Fruit fly (Drosophila melanogaster) whole organism, embryonic: ENCODE measurements around the gene RpS30.

Source experiments
- ATbp ChIP-seq: fragments of 200-800 bp; sonication (Bioruptor generic); optimal IDR thresholded peaks from 2 replicates; lab custom pipeline; 2017; ENCODE audit warnings: missing biosample characterization, mild to moderate bottlenecking, missing genetic modification characterization, missing genetic modification reagents
- Atf6 ChIP-seq: fragments of 200-800 bp; sonication (Bioruptor generic); IDR thresholded peaks from 2 replicates; pipeline ENCODE4 v1.3.6; 2022; ENCODE audit warnings: missing biosample characterization, missing genetic modification characterization
- CG10462 ChIP-seq: fragments of 200-800 bp; sonication (Bioruptor generic); optimal IDR thresholded peaks from 2 replicates; lab custom pipeline; 2016; ENCODE audit warnings: missing biosample characterization, missing genetic modification characterization
- CG10565 ChIP-seq: fragments of 200-800 bp; sonication (Bioruptor generic); optimal IDR thresholded peaks from 3 replicates; lab custom pipeline; 2016; ENCODE audit warnings: missing biosample characterization, mild to moderate bottlenecking, missing genetic modification characterization
- CG10959 ChIP-seq: fragments of 200-800 bp; sonication (Bioruptor generic); IDR thresholded peaks from 2 replicates; pipeline ENCODE4 v1.3.6; 2022; ENCODE audit warnings: missing biosample characterization, missing genetic modification characterization
- CG11398 ChIP-seq: fragments of 200-800 bp; sonication (Bioruptor generic); optimal IDR thresholded peaks from 2 replicates; lab custom pipeline; 2016; ENCODE audit warnings: missing biosample characterization, missing genetic modification characterization
- CG11695 ChIP-seq: fragments of 200-800 bp; sonication (Bioruptor generic); IDR thresholded peaks from 3 replicates; pipeline ENCODE4 v1.3.6; 2022; ENCODE audit warnings: missing biosample characterization, missing genetic modification characterization
- CG13123 ChIP-seq: fragments of 200-800 bp; sonication (Bioruptor generic); optimal IDR thresholded peaks from 2 replicates; lab custom pipeline; 2016; ENCODE audit warnings: missing biosample characterization, missing genetic modification characterization
- CG13424 ChIP-seq: fragments of 200-800 bp; sonication (Bioruptor generic); optimal IDR thresholded peaks from 2 replicates; lab custom pipeline; 2019; ENCODE audit warnings: missing biosample characterization, mild to moderate bottlenecking, missing genetic modification characterization, moderate library complexity
- CG13894 ChIP-seq: fragments of 200-800 bp; sonication (Bioruptor generic); optimal IDR thresholded peaks from 3 replicates; lab custom pipeline; 2018; ENCODE audit warnings: missing biosample characterization, mild to moderate bottlenecking, missing genetic modification characterization, moderate library complexity
- CG17802 ChIP-seq: fragments of 200-800 bp; sonication (Bioruptor generic); optimal IDR thresholded peaks from 2 replicates; lab custom pipeline; 2018; ENCODE audit warnings: missing biosample characterization, mild to moderate bottlenecking, missing genetic modification characterization, moderate library complexity
- CG2199 ChIP-seq: fragments of 200-800 bp; sonication (Bioruptor generic); IDR thresholded peaks from 3 replicates; pipeline ENCODE4 v1.3.6; 2022; ENCODE audit warnings: missing biosample characterization, missing genetic modification characterization
- CG3065 ChIP-seq: fragments of 200-800 bp; sonication (Bioruptor generic); optimal IDR thresholded peaks from 2 replicates; lab custom pipeline; 2016; ENCODE audit warnings: missing biosample characterization, missing genetic modification characterization
- CG31365 ChIP-seq: fragments of 200-800 bp; sonication (Bioruptor generic); optimal IDR thresholded peaks from 2 replicates; lab custom pipeline; 2018; ENCODE audit warnings: missing biosample characterization, mild to moderate bottlenecking, missing genetic modification characterization
- CG3163 ChIP-seq: fragments of 200-800 bp; sonication (Bioruptor generic); optimal IDR thresholded peaks from 3 replicates; lab custom pipeline; 2016; ENCODE audit warnings: missing biosample characterization, missing genetic modification characterization
- CG4404 ChIP-seq: fragments of 200-800 bp; sonication (Bioruptor generic); IDR thresholded peaks from 2 replicates; pipeline ENCODE4 v1.3.6; 2022; ENCODE audit warnings: missing biosample characterization, missing genetic modification characterization
- CG5245 ChIP-seq: fragments of 200-800 bp; sonication (Bioruptor generic); optimal IDR thresholded peaks from 3 replicates; lab custom pipeline; 2016; ENCODE audit warnings: missing biosample characterization, missing genetic modification characterization
- CG6791 ChIP-seq: fragments of 200-800 bp; sonication (Bioruptor generic); IDR thresholded peaks from 3 replicates; pipeline ENCODE4 v1.3.6; 2022; ENCODE audit warnings: missing biosample characterization, missing genetic modification characterization; ENCODE audit not compliant: partially characterized antibody
- CG8281 ChIP-seq: fragments of 200-800 bp; sonication (Bioruptor generic); optimal IDR thresholded peaks from 2 replicates; lab custom pipeline; 2018; ENCODE audit warnings: missing biosample characterization, mild to moderate bottlenecking, missing genetic modification characterization, moderate library complexity
- CG9797 ChIP-seq: fragments of 200-800 bp; sonication (Bioruptor generic); optimal IDR thresholded peaks from 3 replicates; lab custom pipeline; 2018; ENCODE audit warnings: missing biosample characterization, mild to moderate bottlenecking, missing genetic modification characterization
- Dbx ChIP-seq: fragments of 200-800 bp; sonication (Bioruptor generic); IDR thresholded peaks from 3 replicates; pipeline ENCODE4 v1.3.6; 2022; ENCODE audit warnings: missing biosample characterization, missing genetic modification characterization
- Drgx ChIP-seq: fragments of 200-800 bp; sonication (Bioruptor generic); IDR thresholded peaks from 2 replicates; pipeline ENCODE4 v1.3.6; 2022; ENCODE audit warnings: missing biosample characterization, missing genetic modification characterization
- Fer2 ChIP-seq: fragments of 200-800 bp; sonication (Bioruptor generic); optimal IDR thresholded peaks from 2 replicates; lab custom pipeline; 2018; ENCODE audit warnings: missing biosample characterization, mild to moderate bottlenecking, missing genetic modification characterization, moderate library complexity
- Gug ChIP-seq: fragments of 200-800 bp; sonication (Bioruptor generic); IDR thresholded peaks from 4 replicates; pipeline ENCODE4 v1.3.6; 2022; ENCODE audit warnings: missing biosample characterization, missing genetic modification characterization
- HLH3B ChIP-seq: fragments of 200-800 bp; sonication (Bioruptor generic); IDR thresholded peaks from 2 replicates; pipeline ENCODE4 v1.3.6; 2022; ENCODE audit warnings: missing biosample characterization, missing genetic modification characterization
- HLH4C ChIP-seq: fragments of 200-800 bp; sonication (Bioruptor generic); IDR thresholded peaks from 3 replicates; pipeline ENCODE4 v1.3.6; 2022; ENCODE audit warnings: missing biosample characterization, missing genetic modification characterization; ENCODE audit not compliant: partially characterized antibody
- Hey ChIP-seq: fragments of 200-800 bp; sonication (Bioruptor generic); optimal IDR thresholded peaks from 3 replicates; lab custom pipeline; 2018; ENCODE audit warnings: missing biosample characterization, mild to moderate bottlenecking, missing genetic modification characterization
- Myb ChIP-seq: fragments of 200-800 bp; sonication (Bioruptor generic); optimal IDR thresholded peaks from 2 replicates; lab custom pipeline; 2016; ENCODE audit warnings: missing biosample characterization, missing genetic modification characterization
- Optix ChIP-seq: fragments of 200-800 bp; sonication (Bioruptor generic); IDR thresholded peaks from 3 replicates; pipeline ENCODE4 v1.3.6; 2022; ENCODE audit warnings: missing biosample characterization, missing genetic modification characterization
- Tbp ChIP-seq: fragments of >200 bp; optimal IDR thresholded peaks from 2 replicates; lab custom pipeline; 2018; ENCODE audit warnings: missing biosample characterization, missing genetic modification characterization
- abd-A ChIP-seq: fragments of 200-800 bp; sonication (Bioruptor generic); optimal IDR thresholded peaks from 3 replicates; lab custom pipeline; 2019; ENCODE audit warnings: missing biosample characterization, mild to moderate bottlenecking, missing genetic modification characterization, moderate library complexity
- al ChIP-seq: fragments of 200-800 bp; sonication (Bioruptor generic); IDR thresholded peaks from 2 replicates; pipeline ENCODE4 v1.3.6; 2022; ENCODE audit warnings: missing biosample characterization, missing genetic modification characterization
- cas ChIP-seq: fragments of 200-800 bp; sonication (Bioruptor generic); IDR thresholded peaks from 2 replicates; pipeline ENCODE4 v1.3.6; 2022; ENCODE audit warnings: missing biosample characterization, missing genetic modification characterization
- ci ChIP-seq: fragments of 200-800 bp; sonication (Bioruptor generic); IDR thresholded peaks from 3 replicates; pipeline ENCODE4 v1.3.6; 2022; ENCODE audit warnings: missing biosample characterization, missing genetic modification characterization
- corto ChIP-seq: fragments of 200-800 bp; sonication (Bioruptor generic); optimal IDR thresholded peaks from 2 replicates; lab custom pipeline; 2016; ENCODE audit warnings: missing biosample characterization, mild to moderate bottlenecking, missing genetic modification characterization, moderate library complexity
- esg ChIP-seq: fragments of 200-800 bp; sonication (Bioruptor generic); conservative IDR thresholded peaks from 2 replicates; pipeline ENCODE4 v1.3.6; 2022; ENCODE audit warnings: missing biosample characterization, missing genetic modification characterization
- fu2 ChIP-seq: fragments of 200-800 bp; sonication (Bioruptor generic); optimal IDR thresholded peaks from 2 replicates; lab custom pipeline; 2016; ENCODE audit warnings: missing biosample characterization, missing genetic modification characterization
- hb ChIP-seq: fragments of 200-800 bp; sonication (Bioruptor generic); IDR thresholded peaks from 3 replicates; pipeline ENCODE4 v1.3.6; 2022; ENCODE audit warnings: missing biosample characterization, missing genetic modification characterization; ENCODE audit not compliant: partially characterized antibody
- ken ChIP-seq: fragments of 200-800 bp; sonication (Bioruptor generic); IDR thresholded peaks from 3 replicates; pipeline ENCODE4 v1.3.6; 2022; ENCODE audit warnings: missing biosample characterization, missing genetic modification characterization
- klu ChIP-seq: fragments of 200-800 bp; sonication (Bioruptor generic); IDR thresholded peaks from 2 replicates; pipeline ENCODE4 v1.3.6; 2022; ENCODE audit warnings: missing biosample characterization, missing genetic modification characterization
- luna ChIP-seq: fragments of 200-800 bp; sonication (Bioruptor generic); optimal IDR thresholded peaks from 2 replicates; lab custom pipeline; 2016; ENCODE audit warnings: missing biosample characterization, missing genetic modification characterization
- maf-S ChIP-seq: fragments of 200-800 bp; sonication (Bioruptor generic); optimal IDR thresholded peaks from 2 replicates; lab custom pipeline; 2016; ENCODE audit warnings: missing biosample characterization, missing genetic modification characterization
- nmo ChIP-seq: fragments of 200-800 bp; sonication (Bioruptor generic); optimal IDR thresholded peaks from 2 replicates; lab custom pipeline; 2018; ENCODE audit warnings: missing biosample characterization, mild to moderate bottlenecking, missing genetic modification characterization, moderate library complexity
- org-1 ChIP-seq: fragments of 200-800 bp; sonication (Bioruptor generic); optimal IDR thresholded peaks from 2 replicates; lab custom pipeline; 2017; ENCODE audit warnings: missing biosample characterization, missing genetic modification characterization
- peb ChIP-seq: fragments of 200-800 bp; sonication (Bioruptor generic); IDR thresholded peaks from 2 replicates; pipeline ENCODE4 v1.3.6; 2022; ENCODE audit warnings: missing biosample characterization, missing genetic modification characterization
- repo ChIP-seq: fragments of 200-800 bp; sonication (Bioruptor generic); optimal IDR thresholded peaks from 2 replicates; lab custom pipeline; 2016; ENCODE audit warnings: missing biosample characterization, missing genetic modification characterization
- rib ChIP-seq: fragments of 200-800 bp; sonication (Bioruptor generic); IDR thresholded peaks from 2 replicates; pipeline ENCODE4 v1.3.6; 2022; ENCODE audit warnings: missing biosample characterization, missing genetic modification characterization
- row ChIP-seq: fragments of 200-800 bp; sonication (Bioruptor generic); IDR thresholded peaks from 3 replicates; pipeline ENCODE4 v1.3.6; 2022; ENCODE audit warnings: missing biosample characterization, missing genetic modification characterization
- scrt ChIP-seq: fragments of 200-800 bp; sonication (Bioruptor generic); optimal IDR thresholded peaks from 2 replicates; lab custom pipeline; 2018; ENCODE audit warnings: missing biosample characterization, mild to moderate bottlenecking, missing genetic modification characterization, moderate library complexity
- tin ChIP-seq: fragments of 200-800 bp; sonication (Bioruptor generic); optimal IDR thresholded peaks from 3 replicates; lab custom pipeline; 2016; ENCODE audit warnings: missing biosample characterization, missing genetic modification characterization
- trem ChIP-seq: fragments of 200-800 bp; optimal IDR thresholded peaks from 3 replicates; lab custom pipeline; 2019; ENCODE audit warnings: missing biosample characterization, mild to moderate bottlenecking, missing genetic modification characterization, moderate library complexity

The RpS30 gene

DNA sequence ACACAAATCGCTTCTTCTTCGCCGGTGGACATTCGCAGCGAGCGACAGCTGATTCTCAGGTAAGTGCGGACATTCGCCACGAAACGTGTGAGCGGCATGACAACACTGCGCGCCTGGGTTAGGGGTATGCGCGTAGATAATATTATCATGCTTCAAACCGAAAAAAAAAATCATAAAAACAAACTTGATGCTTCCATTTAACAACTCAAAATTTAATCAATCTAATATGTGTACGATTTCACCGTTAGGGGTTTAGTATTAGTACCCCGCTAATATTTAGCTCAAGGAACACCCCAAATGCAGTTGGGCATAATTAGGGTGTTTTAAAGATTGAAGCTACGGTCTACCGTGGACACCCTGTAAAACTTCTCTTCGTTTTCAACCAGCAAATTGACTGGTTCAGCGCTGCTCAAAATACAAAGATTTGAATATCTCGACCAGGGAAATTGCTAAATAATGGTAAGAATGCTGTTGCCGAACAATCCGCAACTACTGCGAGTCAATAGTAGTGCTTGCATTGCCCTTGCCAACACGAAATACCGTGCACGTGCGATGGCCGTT is 28.4 kb upstream of the RpS30 start, which contains the start of the genes CG17271 and RpS20 (continued):
- TF ChIP-seq cas, result peak; percentile 65; the same call in 1 of the 2 replicates
- TF ChIP-seq CG6791 (GFP tag; lab: Robert Waterston, UW), result no peak
- peak; percentile 22 for TF ChIP-seq Tbp
- peak; percentile 83 for TF ChIP-seq Myb (GFP tag; lab: Kevin White, UChicago)
- TF ChIP-seq peb (GFP tag; lab: Robert Waterston, UW), result peak; percentile 78
- TF ChIP-seq row (GFP tag; lab: Robert Waterston, UW), result peak; percentile 96
- peak; percentile 90 for TF ChIP-seq esg (GFP tag; lab: Robert Waterston, UW)
- peak; percentile 92 for TF ChIP-seq CG11695 (GFP tag; lab: Robert Waterston, UW)
- TF ChIP-seq klu (GFP tag; lab: Robert Waterston, UW), result peak; percentile 82
- peak; percentile 94 for TF ChIP-seq CG13424 (tag; lab: Kevin White, UChicago)
- peak; percentile 86 for TF ChIP-seq org-1
- peak; percentile 78 for TF ChIP-seq CG17802
- TF ChIP-seq scrt (GFP tag; lab: Kevin White, UChicago), result peak; percentile 69
- TF ChIP-seq ATbp, result peak; percentile 45
- TF ChIP-seq CG10565 (GFP tag; lab: Kevin White, UChicago), result peak; percentile 57
- TF ChIP-seq CG5245 (GFP tag; lab: Kevin White, UChicago), result peak; percentile 80
- TF ChIP-seq fu2 (GFP tag; lab: Kevin White, UChicago), result peak; percentile 94
- TF ChIP-seq repo, result peak; percentile 91
- TF ChIP-seq CG13894, result peak; percentile 85
- TF ChIP-seq Hey (tag; lab: Kevin White, UChicago), result peak; percentile 51
- TF ChIP-seq CG13123 (GFP tag; lab: Kevin White, UChicago), result peak; percentile 83
- peak; percentile 82 for TF ChIP-seq CG3065 (GFP tag; lab: Kevin White, UChicago)
- TF ChIP-seq CG8281 (tag; lab: Kevin White, UChicago), result peak; percentile 72
- TF ChIP-seq CG10959 (GFP tag; lab: Robert Waterston, UW), result peak; percentile 67
- peak; percentile 64 for TF ChIP-seq trem (tag; lab: Kevin White, UChicago)
- peak; percentile 91 for TF ChIP-seq Gug (GFP tag; lab: Robert Waterston, UW)
- TF ChIP-seq corto, result no peak
- peak; percentile 52 for TF ChIP-seq CG31365
- TF ChIP-seq tin (GFP tag; lab: Kevin White, UChicago), result peak; percentile 93
- peak; percentile 85; the same call in 2 of the 3 replicates for TF ChIP-seq Optix (GFP tag; lab: Robert Waterston, UW)
- peak; percentile 83 for TF ChIP-seq HLH3B
- TF ChIP-seq HLH4C, result no peak
- TF ChIP-seq CG2199 (GFP tag; lab: Robert Waterston, UW), result peak; percentile 62
- peak; percentile 89 for TF ChIP-seq al (GFP tag; lab: Robert Waterston, UW)
- peak; percentile 86 for TF ChIP-seq CG10462 (GFP tag; lab: Kevin White, UChicago)
- peak; percentile 86 for TF ChIP-seq CG3163 (GFP tag; lab: Kevin White, UChicago)
- TF ChIP-seq CG9797 (GFP tag; lab: Kevin White, UChicago), result peak; percentile 88
- peak; percentile 92 for TF ChIP-seq CG11398 (GFP tag; lab: Kevin White, UChicago)
- peak; percentile 90 for TF ChIP-seq maf-S (GFP tag; lab: Kevin White, UChicago)
- TF ChIP-seq hb, result no peak
- peak; percentile 85 for TF ChIP-seq Fer2 (tag; lab: Kevin White, UChicago)
- TF ChIP-seq abd-A, result peak; percentile 65
- TF ChIP-seq CG4404 (GFP tag; lab: Robert Waterston, UW), result peak; percentile 89
- peak; percentile 71; the same call in 1 of the 2 replicates for TF ChIP-seq rib (GFP tag; lab: Robert Waterston, UW)
- peak; percentile 85 for TF ChIP-seq Drgx (GFP tag; lab: Robert Waterston, UW)
- TF ChIP-seq ken (GFP tag; lab: Robert Waterston, UW), result peak; percentile 89
- peak; percentile 89 for TF ChIP-seq ci (GFP tag; lab: Robert Waterston, UW)
- TF ChIP-seq Dbx (GFP tag; lab: Robert Waterston, UW), result peak; percentile 91
- peak; percentile 90 for TF ChIP-seq luna (GFP tag; lab: Kevin White, UChicago)
- peak; percentile 93 for TF ChIP-seq nmo (GFP tag; lab: Kevin White, UChicago)
- TF ChIP-seq Atf6 (GFP tag; lab: Robert Waterston, UW), result peak; percentile 88
